Worm (Caenorhabditis elegans): ENCODE results near the gene wht-1.

- TF ChIP-seq ceh-16 (tag; optimal IDR thresholded peaks at IDR 0.05) (no peak), nhr-23 (tag; optimal IDR thresholded peaks at IDR 0.05) (no peak), ama-1 (optimal IDR thresholded peaks at IDR 0.05) (no peak), nhr-12 (tag; optimal IDR thresholded peaks at IDR 0.05) (no peak), F13H6.1 (tag; optimal IDR thresholded peaks at IDR 0.05) (no peak), C34F6.9 (tag; optimal IDR thresholded peaks at IDR 0.05) (peak; percentile 30)
These were observed 8.6 kb downstream of the wht-1 start for ce11 chrIII:6078917-6079316.

All from whole organism, L2 larva.